Fruit fly (Drosophila melanogaster) whole organism, embryonic: ENCODE results near the gene Prosalpha6.

Experiments used
- BEAF-32 ChIP-seq: fragments of 200-800 bp; sonication (Bioruptor generic); optimal IDR thresholded peaks from 3 replicates; lab custom pipeline; 2017; ENCODE audit warnings: missing biosample characterization, missing genetic modification characterization, mild to moderate bottlenecking, moderate library complexity, missing genetic modification reagents
- Bdp1 ChIP-seq: fragments of 200-800 bp; sonication (Bioruptor generic); optimal IDR thresholded peaks from 3 replicates; lab custom pipeline; 2016; ENCODE audit warnings: missing biosample characterization, missing genetic modification characterization
- CG1024 ChIP-seq: fragments of 200-800 bp; sonication (Bioruptor generic); IDR thresholded peaks from 2 replicates; pipeline ENCODE4 v1.3.6; 2022; ENCODE audit warnings: missing biosample characterization, missing genetic modification characterization
- CG10267 ChIP-seq: fragments of 200-800 bp; sonication (Bioruptor generic); optimal IDR thresholded peaks from 2 replicates; lab custom pipeline; 2018; ENCODE audit warnings: missing biosample characterization, mild to moderate bottlenecking, missing genetic modification characterization, moderate library complexity
- CG11723 ChIP-seq: fragments of 200-800 bp; sonication (Bioruptor generic); optimal IDR thresholded peaks from 2 replicates; lab custom pipeline; 2017; ENCODE audit warnings: missing biosample characterization, mild to moderate bottlenecking, missing genetic modification characterization
- CG1603 ChIP-seq: fragments of 200-800 bp; sonication (Bioruptor generic); optimal IDR thresholded peaks from 2 replicates; lab custom pipeline; 2019; ENCODE audit warnings: missing biosample characterization, mild to moderate bottlenecking, missing genetic modification characterization, moderate library complexity
- CG18262 ChIP-seq: fragments of 200-800 bp; optimal IDR thresholded peaks from 3 replicates; lab custom pipeline; 2019; ENCODE audit warnings: missing biosample characterization, mild to moderate bottlenecking, missing genetic modification characterization, moderate library complexity
- CG2116 ChIP-seq: fragments of 200-800 bp; sonication (Bioruptor generic); optimal IDR thresholded peaks from 3 replicates; lab custom pipeline; 2018; ENCODE audit warnings: missing biosample characterization, mild to moderate bottlenecking, missing genetic modification characterization
- CG2129 ChIP-seq: fragments of 200-800 bp; sonication (Bioruptor generic); IDR thresholded peaks from 2 replicates; pipeline ENCODE4 v1.3.6; 2022; ENCODE audit warnings: missing biosample characterization, missing genetic modification characterization; ENCODE audit not compliant: partially characterized antibody
- CG30020 ChIP-seq: fragments of 200-800 bp; optimal IDR thresholded peaks from 2 replicates; lab custom pipeline; 2019; ENCODE audit warnings: missing biosample characterization, mild to moderate bottlenecking, missing genetic modification characterization, moderate library complexity
- CG32532 ChIP-seq: fragments of 200-800 bp; sonication (Bioruptor generic); IDR thresholded peaks from 2 replicates; pipeline ENCODE4 v1.3.6; 2022; ENCODE audit warnings: missing biosample characterization, missing genetic modification characterization
- CG3995 ChIP-seq: fragments of 200-800 bp; sonication (Bioruptor generic); optimal IDR thresholded peaks from 3 replicates; lab custom pipeline; 2016; ENCODE audit warnings: missing biosample characterization, missing genetic modification characterization
- CG4617 ChIP-seq: fragments of 200-800 bp; sonication (Bioruptor generic); optimal IDR thresholded peaks from 3 replicates; lab custom pipeline; 2016; ENCODE audit warnings: missing biosample characterization, missing genetic modification characterization, borderline replicate concordance
- CG6791 ChIP-seq: fragments of 200-800 bp; sonication (Bioruptor generic); IDR thresholded peaks from 3 replicates; pipeline ENCODE4 v1.3.6; 2022; ENCODE audit warnings: missing biosample characterization, missing genetic modification characterization; ENCODE audit not compliant: partially characterized antibody
- CG7357 ChIP-seq: fragments of 200-800 bp; sonication (Bioruptor generic); IDR thresholded peaks from 3 replicates; pipeline ENCODE4 v1.3.6; 2022; ENCODE audit warnings: missing biosample characterization, missing genetic modification characterization
- CG7745 ChIP-seq: fragments of 200-800 bp; sonication (Bioruptor generic); optimal IDR thresholded peaks from 2 replicates; lab custom pipeline; 2018; ENCODE audit warnings: missing biosample characterization, mild to moderate bottlenecking, missing genetic modification characterization, moderate library complexity
- CG8290 ChIP-seq, 3 experiments: fragments of 200-800 bp; sonication (Bioruptor generic); optimal IDR thresholded peaks; 2 replicates each; lab custom pipeline; 2016 to 2019; ENCODE audit warnings: missing biosample characterization in 3 of 3, missing genetic modification characterization in 3 of 3, mild to moderate bottlenecking in 2 of 3, moderate library complexity in 1 of 3
- Dll ChIP-seq: fragments of 200-800 bp; sonication (Bioruptor generic); IDR thresholded peaks from 4 replicates; pipeline ENCODE4 v1.3.6; 2022; ENCODE audit warnings: missing biosample characterization, missing genetic modification characterization; ENCODE audit not compliant: partially characterized antibody
- Dp ChIP-seq: fragments of 200-800 bp; sonication (Bioruptor generic); optimal IDR thresholded peaks from 2 replicates; lab custom pipeline; 2018; ENCODE audit warnings: missing biosample characterization, mild to moderate bottlenecking, missing genetic modification characterization, moderate library complexity
- E2f2 ChIP-seq: fragments of 200-800 bp; sonication (Bioruptor generic); IDR thresholded peaks from 2 replicates; pipeline ENCODE4 v1.3.6; 2022; ENCODE audit warnings: missing biosample characterization, missing genetic modification characterization
- Hr3 ChIP-seq: fragments of 200-800 bp; sonication (Bioruptor generic); optimal IDR thresholded peaks from 3 replicates; lab custom pipeline; 2016; ENCODE audit warnings: missing biosample characterization, missing genetic modification characterization
- MESR4 ChIP-seq: fragments of 200-800 bp; sonication (Bioruptor generic); optimal IDR thresholded peaks from 2 replicates; lab custom pipeline; 2018; ENCODE audit warnings: missing biosample characterization, mild to moderate bottlenecking, missing genetic modification characterization, moderate library complexity
- Med ChIP-seq: fragments of 200-800 bp; sonication (Bioruptor generic); peaks from one replicate; lab custom pipeline; 2016; ENCODE audit warnings: missing biosample characterization, missing genetic modification characterization, mild to moderate bottlenecking, inconsistent platforms, moderate library complexity
- Pdp1 ChIP-seq, 2 experiments: fragments of 200-800 bp; sonication (Bioruptor generic); optimal IDR thresholded peaks; 3 replicates each; lab custom pipeline; 2016; ENCODE audit warnings: missing biosample characterization in 2 of 2, missing genetic modification characterization in 2 of 2, mild to moderate bottlenecking in 1 of 2, moderate library complexity in 1 of 2
- Ptx1 ChIP-seq: fragments of 200-800 bp; sonication (Bioruptor generic); IDR thresholded peaks from 2 replicates; pipeline ENCODE4 v1.3.6; 2022; ENCODE audit warnings: missing biosample characterization, missing genetic modification characterization
- Scr ChIP-seq: fragments of 200-800 bp; sonication (Bioruptor generic); IDR thresholded peaks from 2 replicates; pipeline ENCODE4 v1.3.6; 2022; ENCODE audit warnings: missing biosample characterization, missing genetic modification characterization; ENCODE audit not compliant: partially characterized antibody
- Ssrp ChIP-seq: fragments of 200-800 bp; sonication (Bioruptor generic); optimal IDR thresholded peaks from 2 replicates; lab custom pipeline; 2018; ENCODE audit warnings: missing biosample characterization, mild to moderate bottlenecking, missing genetic modification characterization, moderate library complexity
- Tbp ChIP-seq: fragments of >200 bp; optimal IDR thresholded peaks from 2 replicates; lab custom pipeline; 2018; ENCODE audit warnings: missing biosample characterization, missing genetic modification characterization
- cato ChIP-seq: fragments of 200-800 bp; sonication (Bioruptor generic); optimal IDR thresholded peaks from 2 replicates; lab custom pipeline; 2016; ENCODE audit warnings: missing biosample characterization, missing genetic modification characterization, borderline replicate concordance
- corto ChIP-seq: fragments of 200-800 bp; sonication (Bioruptor generic); optimal IDR thresholded peaks from 2 replicates; lab custom pipeline; 2016; ENCODE audit warnings: missing biosample characterization, mild to moderate bottlenecking, missing genetic modification characterization, moderate library complexity
- cwo ChIP-seq: fragments of 200-800 bp; sonication (Bioruptor generic); optimal IDR thresholded peaks from 3 replicates; lab custom pipeline; 2017; ENCODE audit warnings: missing biosample characterization, missing genetic modification characterization, mild to moderate bottlenecking, moderate library complexity, missing genetic modification reagents
- eve ChIP-seq, 2 experiments: fragments of >200 bp; optimal IDR thresholded peaks; 2 replicates each; lab custom pipeline; 2017; ENCODE audit warnings: missing biosample characterization in 2 of 2, missing genetic modification characterization in 2 of 2
- eyg ChIP-seq: fragments of 200-800 bp; sonication (Bioruptor generic); optimal IDR thresholded peaks from 3 replicates; lab custom pipeline; 2016; ENCODE audit warnings: missing biosample characterization, missing genetic modification characterization
- gce ChIP-seq: fragments of 200-800 bp; sonication (Bioruptor generic); IDR thresholded peaks from 3 replicates; pipeline ENCODE4 v1.3.6; 2022; ENCODE audit warnings: missing biosample characterization, missing genetic modification characterization
- gem ChIP-seq: fragments of 200-800 bp; sonication (Bioruptor generic); optimal IDR thresholded peaks from 2 replicates; lab custom pipeline; 2019; ENCODE audit warnings: missing biosample characterization, mild to moderate bottlenecking, missing genetic modification characterization, moderate library complexity
- gfzf ChIP-seq: fragments of 200-800 bp; sonication (Bioruptor generic); optimal IDR thresholded peaks from 2 replicates; lab custom pipeline; 2016; ENCODE audit warnings: missing biosample characterization, mild to moderate bottlenecking, missing genetic modification characterization, moderate library complexity
- gro ChIP-seq: fragments of 200-800 bp; sonication (Bioruptor generic); optimal IDR thresholded peaks from 2 replicates; lab custom pipeline; 2016; ENCODE audit warnings: missing biosample characterization, missing genetic modification characterization
- klu ChIP-seq: fragments of 200-800 bp; sonication (Bioruptor generic); IDR thresholded peaks from 2 replicates; pipeline ENCODE4 v1.3.6; 2022; ENCODE audit warnings: missing biosample characterization, missing genetic modification characterization
- nerfin-1 ChIP-seq: fragments of 200-800 bp; sonication (Bioruptor generic); optimal IDR thresholded peaks from 3 replicates; lab custom pipeline; 2019; ENCODE audit warnings: missing biosample characterization, mild to moderate bottlenecking, missing genetic modification characterization, moderate library complexity
- nom ChIP-seq: fragments of 200-800 bp; sonication (Bioruptor generic); optimal IDR thresholded peaks from 2 replicates; lab custom pipeline; 2017; ENCODE audit warnings: missing biosample characterization, missing genetic modification characterization, mild to moderate bottlenecking, moderate library complexity, missing genetic modification reagents
- so ChIP-seq: fragments of 200-800 bp; sonication (Bioruptor generic); IDR thresholded peaks from 3 replicates; pipeline ENCODE4 v1.3.6; 2022; ENCODE audit warnings: missing biosample characterization, missing genetic modification characterization
- sr ChIP-seq: fragments of 200-800 bp; sonication (Bioruptor generic); IDR thresholded peaks from 3 replicates; pipeline ENCODE4 v1.3.6; 2022; ENCODE audit warnings: missing biosample characterization, missing genetic modification characterization
- stwl ChIP-seq: fragments of 200-800 bp; sonication (Bioruptor generic); optimal IDR thresholded peaks from 3 replicates; lab custom pipeline; 2018; ENCODE audit warnings: missing biosample characterization, mild to moderate bottlenecking, missing genetic modification characterization, moderate library complexity
- unc-4 ChIP-seq: fragments of 200-800 bp; sonication (Bioruptor generic); IDR thresholded peaks from 2 replicates; pipeline ENCODE4 v1.3.6; 2022; ENCODE audit warnings: missing biosample characterization, missing genetic modification characterization; ENCODE audit not compliant: partially characterized antibody
- z ChIP-seq: fragments of 200-800 bp; sonication (Bioruptor generic); IDR thresholded peaks from 3 replicates; pipeline ENCODE4 v1.3.6; 2022; ENCODE audit warnings: missing biosample characterization, missing genetic modification characterization

The Prosalpha6 gene

DNA sequence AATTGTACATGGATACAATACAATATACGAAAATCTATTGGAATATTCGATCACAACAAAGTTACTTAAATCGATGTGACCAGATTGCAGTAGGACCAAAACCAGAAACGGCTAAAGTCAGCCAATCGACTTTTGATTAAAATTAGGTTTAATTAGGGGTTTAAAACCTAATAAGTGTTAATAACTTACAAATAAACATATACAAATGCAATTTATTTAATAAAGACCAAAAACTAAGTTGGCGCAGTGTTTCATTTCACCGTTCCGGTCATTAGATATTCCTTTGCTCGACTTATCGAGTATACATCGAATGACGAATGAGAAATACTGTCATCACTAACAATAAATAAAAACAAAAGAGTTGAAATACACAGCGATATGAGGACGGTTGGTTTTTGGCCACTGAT is 29.3 kb downstream of the Prosalpha6 start, which contains the start of the genes bsk and CG31717 (continued):
- TF ChIP-seq CG1024 (GFP tag; lab: Robert Waterston, UW) (0 out of 2 replicates have a peak, but pooled peaks have one; percentile 11), gro (GFP tag; lab: Kevin White, UChicago) (no peak)

- no peak for TF ChIP-seq Hr3 (GFP tag; lab: Kevin White, UChicago)
- TF ChIP-seq nerfin-1 (tag; lab: Kevin White, UChicago), result peak; percentile 43
- TF ChIP-seq sr (GFP tag; lab: Robert Waterston, UW), result no peak
- TF ChIP-seq gce (GFP tag; lab: Robert Waterston, UW), result no peak
- TF ChIP-seq Scr (GFP tag; lab: Robert Waterston, UW), result peak; percentile 47; the same call in 1 of the 2 replicates
- peak; percentile 64 for TF ChIP-seq CG30020 (tag; lab: Kevin White, UChicago)
- no peak for TF ChIP-seq cato (GFP tag; lab: Kevin White, UChicago)
- 0 out of 4 replicates have a peak, but pooled peaks have one; percentile 12 for TF ChIP-seq Dll (GFP tag; lab: Robert Waterston, UW)
- TF ChIP-seq CG2116, result peak; percentile 71
- TF ChIP-seq unc-4 (GFP tag; lab: Robert Waterston, UW), result peak; percentile 47; the same call in 1 of the 2 replicates
- TF ChIP-seq gem (tag; lab: Kevin White, UChicago), result no peak
- TF ChIP-seq stwl, result peak; percentile 1
- TF ChIP-seq so (GFP tag; lab: Robert Waterston, UW), result no peak
- TF ChIP-seq MESR4 (GFP tag; lab: Kevin White, UChicago), result peak; percentile 7
- no peak for TF ChIP-seq eyg
- TF ChIP-seq BEAF-32 (GFP tag; lab: Kevin White, UChicago), result peak; percentile 50
- no peak for TF ChIP-seq CG2129
- no peak for TF ChIP-seq Tbp
- TF ChIP-seq, all 482 proteins: peak for 9
These were observed 30.4 kb downstream of the Prosalpha6 start, which contains the start of gene Ror for dm6 chr2L:10251592-10251991. Ror (plus strand) TSS chr2L:10251843.

DNA sequence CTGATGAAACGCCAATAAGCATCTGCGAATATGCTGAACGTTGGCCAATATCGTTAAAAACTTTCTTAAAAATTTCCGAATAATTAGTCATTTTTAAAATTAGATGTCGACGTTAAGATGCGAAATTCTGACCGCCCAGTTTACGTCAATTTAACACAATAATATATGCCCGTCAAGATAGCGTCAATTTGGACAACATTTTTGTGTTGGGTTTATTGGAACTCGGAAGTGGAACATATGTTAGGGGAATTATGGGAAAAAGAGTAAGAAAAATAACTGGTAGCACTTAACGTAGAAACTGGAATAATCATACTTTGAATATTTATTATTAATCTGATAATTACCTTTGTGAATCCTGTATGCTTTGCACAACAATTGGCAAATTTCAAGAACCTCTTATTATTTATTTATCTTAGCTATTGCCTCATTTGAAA is 34.6 kb downstream of the Prosalpha6 start, which contains the start of gene CG5676:
CG5676 (minus strand) TSS at position 167 of the 434 bp plus-strand sequence.
- TF ChIP-seq gfzf (GFP tag; lab: Kevin White, UChicago) (peak; percentile 39), CG18262 (tag; lab: Kevin White, UChicago) (peak; percentile 4), Ssrp (tag; lab: Kevin White, UChicago) (no peak), CG8290 (GFP tag; optimal IDR thresholded peaks at IDR 0.05; lab: Kevin White, UChicago) (peak; percentile 14), CG8290 (tag; optimal IDR thresholded peaks at IDR 0.05; lab: Kevin White, UChicago) (no peak), Pdp1 (GFP tag; optimal IDR thresholded peaks at IDR 0.05; lab: Kevin White, UChicago) (peak in 1 of 2 experiments; percentile 74), CG1603 (peak; percentile 100), CG7745 (tag; lab: Kevin White, UChicago) (peak; percentile 36), Med (GFP tag; lab: Kevin White, UChicago) (peak; percentile 59), CG11723 (GFP tag; lab: Kevin White, UChicago) (peak; percentile 51), stwl (peak; percentile 52), Dp (GFP tag; lab: Kevin White, UChicago) (peak; percentile 25), E2f2 (GFP tag; lab: Robert Waterston, UW) (0 out of 2 replicates have a peak, but pooled peaks have one; percentile 8), z (GFP tag; lab: Robert Waterston, UW) (no peak), Ptx1 (GFP tag; lab: Robert Waterston, UW) (no peak), CG3995 (GFP tag; lab: Kevin White, UChicago) (peak; percentile 78), klu (no peak), CG4617 (GFP tag; lab: Kevin White, UChicago) (peak; percentile 15), CG32532 (GFP tag; lab: Robert Waterston, UW) (no peak), Bdp1 (GFP tag; lab: Kevin White, UChicago) (no peak), CG30020 (tag; lab: Kevin White, UChicago) (peak; percentile 99), cwo (GFP tag; lab: Kevin White, UChicago) (no peak), nom (GFP tag; lab: Kevin White, UChicago) (peak; percentile 4), CG6791 (peak; percentile 20; the same call in 1 of the 3 replicates), Scr (GFP tag; lab: Robert Waterston, UW) (peak; percentile 26; the same call in 1 of the 2 replicates), BEAF-32 (GFP tag; lab: Kevin White, UChicago) (peak; percentile 31), CG10267 (tag; lab: Kevin White, UChicago) (peak; percentile 17), CG7357 (GFP tag; lab: Robert Waterston, UW) (no peak), corto (GFP tag; lab: Kevin White, UChicago) (no peak), eve (GFP tag; optimal IDR thresholded peaks at IDR 0.05; lab: Kevin White, UChicago) (peak in 1 of 2 experiments; percentile 45)
